Worm (Caenorhabditis elegans) whole organism, late embryonic: Measurements from ENCODE around the gene erp-44.3.

ENCODE experiments used
- C08G9.2 ChIP-seq: sonication (generic microtip); optimal IDR thresholded peaks from 2 replicates; lab custom pipeline; 2016; ENCODE audit warnings: mild to moderate bottlenecking, missing genetic modification characterization, moderate library complexity, missing compliant biosample characterization
- C38D4.7 ChIP-seq: fragments of 200-800 bp; sonication (Bioruptor generic); optimal IDR thresholded peaks from 2 replicates; lab custom pipeline; 2018; ENCODE audit warnings: mild to moderate bottlenecking, missing genetic modification characterization, moderate library complexity, missing compliant biosample characterization
- T23F11.4 ChIP-seq: fragments of 200-800 bp; sonication (Bioruptor generic); optimal IDR thresholded peaks from 2 replicates; lab custom pipeline; 2018; ENCODE audit warnings: mild to moderate bottlenecking, missing genetic modification characterization, missing compliant biosample characterization
- Y22D7AL.16 ChIP-seq: sonication (generic microtip); optimal IDR thresholded peaks from 2 replicates; lab custom pipeline; 2016; ENCODE audit warnings: missing genetic modification characterization, missing compliant biosample characterization
- ama-1 ChIP-seq: fragments of 150-350 bp; optimal IDR thresholded peaks from 2 replicates; lab custom pipeline; 2014
- dmd-4 ChIP-seq: sonication (generic microtip); optimal IDR thresholded peaks from 2 replicates; lab custom pipeline; 2016; ENCODE audit warnings: borderline replicate concordance, missing genetic modification characterization, missing compliant biosample characterization
- elt-2 ChIP-seq: sonication (generic microtip); optimal IDR thresholded peaks from 2 replicates; lab custom pipeline; 2016; ENCODE audit warnings: missing genetic modification reagents, missing genetic modification characterization, missing compliant biosample characterization
- elt-4 ChIP-seq: sonication (generic microtip); optimal IDR thresholded peaks from 2 replicates; lab custom pipeline; 2016; ENCODE audit warnings: missing genetic modification characterization, missing compliant biosample characterization
- fkh-10 ChIP-seq: fragments of 150-350 bp; optimal IDR thresholded peaks from 2 replicates; lab custom pipeline; 2014; ENCODE audit warnings: missing biosample characterization, missing genetic modification reagents, missing genetic modification characterization
- gmeb-2 ChIP-seq: sonication (generic microtip); optimal IDR thresholded peaks from 2 replicates; lab custom pipeline; 2016; ENCODE audit warnings: missing genetic modification characterization, inconsistent platforms, missing compliant biosample characterization
- odd-2 ChIP-seq: sonication (generic microtip); optimal IDR thresholded peaks from 2 replicates; lab custom pipeline; 2017; ENCODE audit warnings: antibody characterized with exemption, mild to moderate bottlenecking, missing genetic modification characterization, missing compliant biosample characterization
- pha-4 ChIP-seq: fragments of 150-350 bp; optimal IDR thresholded peaks from 2 replicates; lab custom pipeline; 2018; ENCODE audit warnings: missing biosample characterization, missing genetic modification reagents, missing genetic modification characterization
- unc-86 ChIP-seq: sonication (generic microtip); optimal IDR thresholded peaks from 2 replicates; lab custom pipeline; 2016; ENCODE audit warnings: missing genetic modification characterization, missing compliant biosample characterization

- TF ChIP-seq fkh-10 (GFP tag; lab: Kevin White, UChicago) = no peak
- TF ChIP-seq Y22D7AL.16 (tag; lab: Kevin White, UChicago) = no peak
- no peak for TF ChIP-seq elt-2 (tag; lab: Kevin White, UChicago)
- TF ChIP-seq pha-4 (tag; lab: Kevin White, UChicago) = no peak
- TF ChIP-seq gmeb-2 (tag; lab: Kevin White, UChicago) = no peak
- no peak for TF ChIP-seq T23F11.4 (GFP tag; lab: Kevin White, UChicago)
- TF ChIP-seq elt-4 (tag; lab: Kevin White, UChicago) = no peak
- TF ChIP-seq dmd-4 (tag; lab: Kevin White, UChicago) = no peak
- TF ChIP-seq ama-1 = no peak
- no peak for TF ChIP-seq odd-2 (tag; lab: Kevin White, UChicago)
- no peak for TF ChIP-seq C38D4.7
- TF ChIP-seq C08G9.2 = no peak
- no peak for TF ChIP-seq unc-86 (tag; lab: Kevin White, UChicago)
Observed at ce11 chrIV:8086552-8086951, 35.9 kb upstream of the erp-44.3 start, which contains the start of gene nsy-7.
